Worm (Caenorhabditis elegans) whole organism, late embryonic: ENCODE measurements around the gene C54F6.12.

Experiments used
- ceh-45 ChIP-seq: fragments of 200-800 bp; sonication (Bioruptor generic); IDR thresholded peaks from 2 replicates; pipeline ENCODE4 v1.3.6; 2022; ENCODE audit warnings: missing genetic modification reagents, missing genetic modification characterization, missing compliant biosample characterization
- ets-4 ChIP-seq: sonication (generic microtip); optimal IDR thresholded peaks from 2 replicates; lab custom pipeline; 2016; ENCODE audit warnings: missing genetic modification characterization, missing compliant biosample characterization
- hlh-30 ChIP-seq: sonication (generic microtip); optimal IDR thresholded peaks from 2 replicates; lab custom pipeline; 2017; ENCODE audit warnings: antibody characterized with exemption, missing genetic modification characterization, missing compliant biosample characterization; ENCODE audit not compliant: insufficient read depth
- hlh-6 ChIP-seq: sonication (generic microtip); optimal IDR thresholded peaks from 2 replicates; lab custom pipeline; 2016; ENCODE audit warnings: missing genotype, missing genetic modification characterization, missing compliant biosample characterization
- nhr-11 ChIP-seq: fragments of 150-350 bp; optimal IDR thresholded peaks from 2 replicates; lab custom pipeline; 2014; ENCODE audit warnings: missing biosample characterization, missing genetic modification characterization
- nhr-232 ChIP-seq: sonication (generic microtip); optimal IDR thresholded peaks from 2 replicates; lab custom pipeline; 2016; ENCODE audit warnings: missing genetic modification characterization, missing compliant biosample characterization
- pha-4 ChIP-seq: fragments of 150-350 bp; optimal IDR thresholded peaks from 2 replicates; lab custom pipeline; 2018; ENCODE audit warnings: missing biosample characterization, missing genetic modification reagents, missing genetic modification characterization
- unc-3 ChIP-seq, 2 experiments: fragments of 200-800 bp in 1 of 2; sonication (Bioruptor generic) in 1 of 2; sonication (generic microtip) in 1 of 2; conservative IDR thresholded peaks in 1 of 2; optimal IDR thresholded peaks in 1 of 2; 2 replicates each; pipeline versions ENCODE4 v1.3.6 to Lab custom; 2016 to 2022; ENCODE audit warnings: missing compliant biosample characterization in 2 of 2, missing genetic modification characterization in 2 of 2, missing genetic modification reagents in 1 of 2

- no peak for TF ChIP-seq hlh-30 (tag; lab: Kevin White, UChicago)
- no peak for TF ChIP-seq nhr-232 (tag; lab: Kevin White, UChicago)
- TF ChIP-seq nhr-11 (tag; lab: Kevin White, UChicago) = no peak
- TF ChIP-seq ceh-45 = no peak
- TF ChIP-seq pha-4 = no peak
- no peak for TF ChIP-seq hlh-6 (tag; lab: Kevin White, UChicago)
- TF ChIP-seq ets-4 (tag; lab: Kevin White, UChicago) = no peak
- TF ChIP-seq unc-3 (GFP tag; conservative IDR thresholded peaks at IDR 0.05; lab: Robert Waterston, UW) = no peak
- TF ChIP-seq unc-3 (tag; optimal IDR thresholded peaks at IDR 0.05; lab: Kevin White, UChicago) = no peak
Observed at ce11 chrV:7580378-7580777, 42.5 kb upstream of the C54F6.12 start, which contains the start of gene ets-6.
